Worm (Caenorhabditis elegans): ENCODE results near the gene T07A9.12.

Gene T07A9.12

DNA sequence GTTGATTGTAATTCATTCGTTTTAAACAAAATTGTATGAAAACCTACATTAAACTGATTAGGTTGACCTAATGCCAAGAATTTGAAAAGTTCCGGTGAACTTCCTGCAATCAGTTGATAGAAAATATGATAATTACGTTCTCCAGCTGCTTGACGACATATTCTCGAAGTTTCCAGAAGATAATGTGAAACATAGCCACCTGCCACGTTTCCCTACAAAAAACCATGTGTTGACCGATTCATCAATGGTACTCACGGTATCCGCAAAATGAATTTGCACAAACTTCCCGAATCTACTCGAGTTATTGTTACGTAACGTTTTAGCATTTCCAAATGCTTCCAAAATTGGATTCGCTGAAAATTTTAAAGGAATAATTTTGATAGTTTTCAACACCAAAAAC is 27.7 kb downstream of the T07A9.12 start:
- no peak for TF ChIP-seq snpc-4 (tag; optimal IDR thresholded peaks at IDR 0.05)
- TF ChIP-seq blmp-1 (tag; optimal IDR thresholded peaks at IDR 0.05): no peak
- no peak for TF ChIP-seq lin-32 (GFP tag; optimal IDR thresholded peaks at IDR 0.05)
- no peak for TF ChIP-seq unc-62 (GFP tag; optimal IDR thresholded peaks at IDR 0.05)
- no peak for TF ChIP-seq ham-2 (GFP tag; optimal IDR thresholded peaks at IDR 0.05)
- no peak for TF ChIP-seq flh-1 (GFP tag; optimal IDR thresholded peaks at IDR 0.05)

DNA sequence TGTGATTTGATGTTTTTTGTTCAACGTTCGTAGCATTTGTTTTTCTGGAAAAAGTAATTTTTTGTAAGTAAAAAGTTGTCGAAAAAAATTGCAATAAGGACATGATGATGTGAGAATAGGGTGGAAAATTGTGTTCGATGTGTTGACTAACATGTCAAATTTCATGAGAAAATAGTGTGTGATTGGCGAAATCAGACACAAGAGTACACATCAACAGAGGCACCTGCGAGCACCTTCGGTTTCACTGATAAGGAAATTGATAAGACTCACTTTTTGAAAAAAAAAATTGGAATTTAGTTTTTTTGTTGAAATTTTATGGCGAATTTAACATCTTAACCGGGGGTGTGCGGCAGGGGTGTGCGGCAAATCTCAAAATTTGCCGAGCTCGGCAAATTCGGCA is 29.8 kb downstream of the T07A9.12 start, which contains the start of gene hum-8:
Gene hum-8 (minus strand): TSS at position 46 of the 400 bp plus-strand sequence.
- TF ChIP-seq ztf-11 (tag; optimal IDR thresholded peaks at IDR 0.05): no peak
- no peak for TF ChIP-seq pha-4 (tag; optimal IDR thresholded peaks at IDR 0.05)
- TF ChIP-seq lin-32 (GFP tag; optimal IDR thresholded peaks at IDR 0.05): no peak
- TF ChIP-seq ceh-39 (tag; optimal IDR thresholded peaks at IDR 0.05): no peak
- no peak for TF ChIP-seq hlh-1 (tag; optimal IDR thresholded peaks at IDR 0.05)
- no peak for TF ChIP-seq lsy-2 (tag; optimal IDR thresholded peaks at IDR 0.05)
- TF ChIP-seq elt-1 (tag; optimal IDR thresholded peaks at IDR 0.05; ENCODE audit: borderline replicate concordance, insufficient read depth): no peak
- TF ChIP-seq snpc-4 (tag; optimal IDR thresholded peaks at IDR 0.05): no peak
- no peak for TF ChIP-seq sem-2 (GFP tag; optimal IDR thresholded peaks at IDR 0.05)
- no peak for TF ChIP-seq drap-1 (GFP tag; optimal IDR thresholded peaks at IDR 0.05)
- TF ChIP-seq cnd-1 (tag; optimal IDR thresholded peaks at IDR 0.05): no peak
- no peak for TF ChIP-seq unc-120 (tag; optimal IDR thresholded peaks at IDR 0.05; ENCODE audit: poor library complexity, severe bottlenecking)
- TF ChIP-seq mab-5 (tag; optimal IDR thresholded peaks at IDR 0.05): no peak
- no peak for TF ChIP-seq blmp-1 (tag; optimal IDR thresholded peaks at IDR 0.05)
- TF ChIP-seq bed-3 (GFP tag; optimal IDR thresholded peaks at IDR 0.05): no peak
- TF ChIP-seq nhr-237 (tag; optimal IDR thresholded peaks at IDR 0.05): no peak

DNA sequence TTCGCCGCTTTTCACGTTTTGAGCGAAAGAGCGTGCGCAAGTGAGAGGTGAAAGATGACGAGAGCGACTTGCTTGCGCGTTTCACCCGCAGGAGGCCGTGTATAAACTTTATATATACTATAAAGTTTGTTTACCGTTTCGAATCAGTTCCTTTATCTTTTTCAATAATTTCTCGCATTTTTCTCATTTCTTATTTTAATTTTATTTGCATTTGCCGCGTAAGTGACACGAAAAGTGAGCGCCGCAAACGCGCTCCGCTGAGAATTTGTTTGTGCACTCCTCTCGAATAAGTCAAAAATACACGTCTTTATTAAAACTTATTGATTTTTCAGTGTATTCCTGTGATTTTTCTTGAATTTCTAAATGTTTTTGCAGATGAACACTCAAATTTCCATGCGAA is 33.0 kb downstream of the T07A9.12 start, which contains the start of gene mrpl-55:
Gene mrpl-55 (plus strand): TSS at position 364 of the 400 bp plus-strand sequence.
- peak; percentile 53 for TF ChIP-seq ceh-39 (tag; optimal IDR thresholded peaks at IDR 0.05)
- TF ChIP-seq ces-1 (GFP tag; optimal IDR thresholded peaks at IDR 0.05): peak; percentile 82
- TF ChIP-seq lin-13 (tag; optimal IDR thresholded peaks at IDR 0.05): peak; percentile 74
- TF ChIP-seq sptf-1 (tag; optimal IDR thresholded peaks at IDR 0.05): peak; percentile 64
- TF ChIP-seq cnd-1 (tag; optimal IDR thresholded peaks at IDR 0.05): peak; percentile 31
- no peak for TF ChIP-seq snpc-4 (tag; optimal IDR thresholded peaks at IDR 0.05)
- peak; percentile 58 for TF ChIP-seq pha-4 (tag; optimal IDR thresholded peaks at IDR 0.05)
- TF ChIP-seq nhr-12 (tag; optimal IDR thresholded peaks at IDR 0.05): no peak
- TF ChIP-seq mls-2 (tag; optimal IDR thresholded peaks at IDR 0.05): no peak
- no peak for TF ChIP-seq zip-8 (tag; optimal IDR thresholded peaks at IDR 0.05)
- no peak for TF ChIP-seq sem-2 (GFP tag; optimal IDR thresholded peaks at IDR 0.05)
- TF ChIP-seq mep-1 (tag; optimal IDR thresholded peaks at IDR 0.05): peak; percentile 94
- no peak for TF ChIP-seq nhr-2 (tag; optimal IDR thresholded peaks at IDR 0.05)
- no peak for TF ChIP-seq ceh-83 (GFP tag; optimal IDR thresholded peaks at IDR 0.05)
- peak; percentile 80 for TF ChIP-seq nhr-237 (tag; optimal IDR thresholded peaks at IDR 0.05)
- TF ChIP-seq lsy-2 (tag; optimal IDR thresholded peaks at IDR 0.05): peak; percentile 79
- TF ChIP-seq elt-1 (tag; optimal IDR thresholded peaks at IDR 0.05; ENCODE audit: borderline replicate concordance, insufficient read depth): no peak

DNA sequence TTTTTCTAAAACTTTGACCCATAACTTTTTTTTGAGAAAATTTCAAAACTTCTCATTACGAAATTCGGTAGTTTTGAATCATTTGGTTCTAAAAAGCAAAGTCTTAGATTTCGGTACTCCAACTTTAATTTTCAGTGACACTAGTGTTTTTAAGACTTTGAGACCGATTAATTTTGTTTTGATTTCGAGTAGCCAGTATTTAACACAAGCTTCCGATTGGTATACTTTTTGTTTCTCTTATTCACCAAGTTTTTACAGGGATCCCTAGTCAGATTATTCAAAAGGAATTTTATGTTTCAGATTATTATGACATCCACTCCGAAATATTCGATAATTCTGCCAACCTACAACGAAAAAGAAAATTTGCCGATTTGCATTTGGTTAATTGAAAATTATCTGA is 34.7 kb downstream of the T07A9.12 start, which contains the start of gene dpm-1:
Gene dpm-1 (plus strand): TSS at position 301 of the 400 bp plus-strand sequence.
- TF ChIP-seq lin-13 (tag; optimal IDR thresholded peaks at IDR 0.05): no peak
- TF ChIP-seq unc-39 (tag; optimal IDR thresholded peaks at IDR 0.05): no peak
- TF ChIP-seq ceh-39 (tag; optimal IDR thresholded peaks at IDR 0.05): no peak
- TF ChIP-seq ces-1 (GFP tag; optimal IDR thresholded peaks at IDR 0.05): no peak
- no peak for TF ChIP-seq nhr-76 (tag; optimal IDR thresholded peaks at IDR 0.05)
- no peak for TF ChIP-seq sem-2 (GFP tag; optimal IDR thresholded peaks at IDR 0.05)
- TF ChIP-seq M03D4.4 (tag; optimal IDR thresholded peaks at IDR 0.05): no peak
- no peak for TF ChIP-seq zip-8 (tag; optimal IDR thresholded peaks at IDR 0.05)

DNA sequence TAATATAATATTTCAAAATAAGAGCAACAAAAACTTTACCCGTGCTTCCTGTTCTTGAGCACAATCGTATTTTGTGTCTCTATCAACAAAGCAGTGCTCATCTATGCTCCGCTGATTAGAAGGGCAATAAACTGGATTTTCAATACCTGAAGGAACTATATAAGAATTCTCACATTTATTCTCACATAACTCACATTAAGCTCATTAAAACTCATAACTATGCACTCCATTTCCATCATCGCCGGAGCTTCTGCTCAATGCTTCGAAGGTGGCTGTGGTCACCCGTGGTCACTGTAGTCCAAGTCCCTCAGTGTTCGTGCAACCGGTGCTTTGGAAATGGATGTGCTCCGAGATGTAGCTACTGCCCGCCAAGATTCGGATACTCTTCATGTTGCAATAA is 44.1 kb downstream of the T07A9.12 start, which contains the start of the genes Y66H1A.8 and M04G7.5:
Gene Y66H1A.8 (minus strand): TSS at position 101 of the 400 bp plus-strand sequence.
Gene M04G7.5 (plus strand): TSS at position 258 of the 400 bp plus-strand sequence.
- TF ChIP-seq lin-32 (GFP tag; optimal IDR thresholded peaks at IDR 0.05): no peak
- no peak for TF ChIP-seq ces-1 (GFP tag; optimal IDR thresholded peaks at IDR 0.05)
- no peak for TF ChIP-seq hlh-1 (tag; optimal IDR thresholded peaks at IDR 0.05)
- TF ChIP-seq lin-13 (tag; optimal IDR thresholded peaks at IDR 0.05): no peak
- no peak for TF ChIP-seq ceh-43 (GFP tag; optimal IDR thresholded peaks at IDR 0.05)
- TF ChIP-seq flh-1 (GFP tag; optimal IDR thresholded peaks at IDR 0.05): no peak
- TF ChIP-seq ham-2 (GFP tag; optimal IDR thresholded peaks at IDR 0.05): no peak
- TF ChIP-seq ztf-11 (tag; optimal IDR thresholded peaks at IDR 0.05): no peak
- TF ChIP-seq elt-3 (tag; optimal IDR thresholded peaks at IDR 0.05): no peak
- no peak for TF ChIP-seq ceh-83 (GFP tag; optimal IDR thresholded peaks at IDR 0.05)
- no peak for TF ChIP-seq zip-8 (tag; optimal IDR thresholded peaks at IDR 0.05)
- TF ChIP-seq ceh-39 (tag; optimal IDR thresholded peaks at IDR 0.05): no peak
- no peak for TF ChIP-seq blmp-1 (tag; optimal IDR thresholded peaks at IDR 0.05)
- TF ChIP-seq cnd-1 (tag; optimal IDR thresholded peaks at IDR 0.05): no peak
- TF ChIP-seq pha-4 (tag; optimal IDR thresholded peaks at IDR 0.05): no peak
- no peak for TF ChIP-seq elt-1 (tag; optimal IDR thresholded peaks at IDR 0.05; ENCODE audit: borderline replicate concordance, insufficient read depth)
- TF ChIP-seq nhr-76 (tag; optimal IDR thresholded peaks at IDR 0.05): no peak
